Fruit fly (Drosophila melanogaster) whole organism, embryonic: ENCODE measurements around the gene Snx27.

Experiments
- Abd-B ChIP-seq: fragments of 200-800 bp; sonication (Bioruptor generic); optimal IDR thresholded peaks from 2 replicates; lab custom pipeline; 2018; ENCODE audit warnings: missing biosample characterization, mild to moderate bottlenecking, missing genetic modification characterization, moderate library complexity
- Asciz ChIP-seq: fragments of 200-800 bp; sonication (Bioruptor generic); optimal IDR thresholded peaks from 2 replicates; lab custom pipeline; 2017; ENCODE audit warnings: missing biosample characterization, mild to moderate bottlenecking, missing genetic modification characterization, missing genetic modification reagents
- CG12071 ChIP-seq: fragments of 200-800 bp; sonication (Bioruptor generic); optimal IDR thresholded peaks from 3 replicates; lab custom pipeline; 2018; ENCODE audit warnings: missing biosample characterization, mild to moderate bottlenecking, missing genetic modification characterization
- CG14441 ChIP-seq: fragments of 200-800 bp; sonication (Bioruptor generic); IDR thresholded peaks from 2 replicates; pipeline ENCODE4 v1.3.6; 2022; ENCODE audit warnings: missing biosample characterization, missing genetic modification characterization
- CG15269 ChIP-seq: fragments of 200-800 bp; sonication (Bioruptor generic); optimal IDR thresholded peaks from 2 replicates; lab custom pipeline; 2018; ENCODE audit warnings: missing biosample characterization, mild to moderate bottlenecking, missing genetic modification characterization, moderate library complexity
- CG15696 ChIP-seq: fragments of 200-800 bp; sonication (Bioruptor generic); optimal IDR thresholded peaks from 2 replicates; lab custom pipeline; 2019; ENCODE audit warnings: missing biosample characterization, mild to moderate bottlenecking, missing genetic modification characterization, moderate library complexity
- CG16815 ChIP-seq: fragments of 200-800 bp; sonication (Bioruptor generic); optimal IDR thresholded peaks from 3 replicates; lab custom pipeline; 2017; ENCODE audit warnings: missing biosample characterization, mild to moderate bottlenecking, missing genetic modification characterization
- CG18599 ChIP-seq: fragments of 200-800 bp; sonication (Bioruptor generic); optimal IDR thresholded peaks from 3 replicates; lab custom pipeline; 2017; ENCODE audit warnings: missing biosample characterization, missing genetic modification characterization, mild to moderate bottlenecking, moderate library complexity, missing genetic modification reagents
- CG30431 ChIP-seq: fragments of 200-800 bp; sonication (Bioruptor generic); optimal IDR thresholded peaks from 2 replicates; lab custom pipeline; 2017; ENCODE audit warnings: missing biosample characterization, missing genetic modification characterization
- CG31388 ChIP-seq: fragments of 200-800 bp; sonication (Bioruptor generic); optimal IDR thresholded peaks from 2 replicates; lab custom pipeline; 2016; ENCODE audit warnings: missing biosample characterization, missing genetic modification characterization
- CG6813 ChIP-seq: fragments of 200-800 bp; sonication (Bioruptor generic); optimal IDR thresholded peaks from 2 replicates; lab custom pipeline; 2017; ENCODE audit warnings: missing biosample characterization, missing genetic modification characterization, mild to moderate bottlenecking, moderate library complexity, missing genetic modification reagents
- CG7372 ChIP-seq: fragments of 200-800 bp; sonication (Bioruptor generic); IDR thresholded peaks from 2 replicates; pipeline ENCODE4 v1.3.6; 2022; ENCODE audit warnings: missing biosample characterization, missing genetic modification characterization
- CG7786 ChIP-seq: fragments of 200-800 bp; sonication (Bioruptor generic); optimal IDR thresholded peaks from 2 replicates; lab custom pipeline; 2016; ENCODE audit warnings: missing biosample characterization, missing genetic modification characterization
- CG8290 ChIP-seq, 3 experiments: fragments of 200-800 bp; sonication (Bioruptor generic); optimal IDR thresholded peaks; 2 replicates each; lab custom pipeline; 2016 to 2019; ENCODE audit warnings: missing biosample characterization in 3 of 3, missing genetic modification characterization in 3 of 3, mild to moderate bottlenecking in 2 of 3, moderate library complexity in 1 of 3
- CG8765 ChIP-seq: fragments of 200-800 bp; sonication (Bioruptor generic); IDR thresholded peaks from 2 replicates; pipeline ENCODE4 v1.3.6; 2022; ENCODE audit warnings: missing biosample characterization, missing genetic modification characterization
- D19A ChIP-seq: fragments of 200-800 bp; optimal IDR thresholded peaks from 3 replicates; lab custom pipeline; 2019; ENCODE audit warnings: missing biosample characterization, mild to moderate bottlenecking, missing genetic modification characterization, moderate library complexity
- Eip74EF ChIP-seq, 2 experiments: fragments of 200-800 bp in 1 of 2; fragments of >200 bp in 1 of 2; sonication (Bioruptor generic) in 1 of 2; optimal IDR thresholded peaks; 2 replicates each; lab custom pipeline; 2017 to 2019; ENCODE audit warnings: missing biosample characterization in 2 of 2, missing genetic modification characterization in 2 of 2, mild to moderate bottlenecking in 1 of 2, moderate library complexity in 1 of 2
- Gug ChIP-seq: fragments of 200-800 bp; sonication (Bioruptor generic); IDR thresholded peaks from 4 replicates; pipeline ENCODE4 v1.3.6; 2022; ENCODE audit warnings: missing biosample characterization, missing genetic modification characterization
- H15 ChIP-seq: fragments of 200-800 bp; sonication (Bioruptor generic); IDR thresholded peaks from 3 replicates; pipeline ENCODE4 v1.3.6; 2022; ENCODE audit warnings: missing biosample characterization, missing genetic modification characterization
- H2.0 ChIP-seq: fragments of 200-800 bp; sonication (Bioruptor generic); IDR thresholded peaks from 2 replicates; pipeline ENCODE4 v1.3.6; 2022; ENCODE audit warnings: missing biosample characterization, missing genetic modification characterization
- Hsf ChIP-seq: fragments of 200-800 bp; sonication (Bioruptor generic); optimal IDR thresholded peaks from 3 replicates; lab custom pipeline; 2016; ENCODE audit warnings: missing biosample characterization, missing genetic modification characterization
- Max ChIP-seq: fragments of 200-800 bp; sonication (Bioruptor generic); optimal IDR thresholded peaks from 2 replicates; lab custom pipeline; 2016; ENCODE audit warnings: missing biosample characterization, mild to moderate bottlenecking, missing genetic modification characterization
- Pdp1 ChIP-seq, 2 experiments: fragments of 200-800 bp; sonication (Bioruptor generic); optimal IDR thresholded peaks; 3 replicates each; lab custom pipeline; 2016; ENCODE audit warnings: missing biosample characterization in 2 of 2, missing genetic modification characterization in 2 of 2, mild to moderate bottlenecking in 1 of 2, moderate library complexity in 1 of 2
- Ravus ChIP-seq: fragments of 200-800 bp; sonication (Bioruptor generic); IDR thresholded peaks from 2 replicates; pipeline ENCODE4 v1.3.6; 2022; ENCODE audit warnings: missing biosample characterization, missing genetic modification characterization
- Tbp ChIP-seq: fragments of >200 bp; optimal IDR thresholded peaks from 2 replicates; lab custom pipeline; 2018; ENCODE audit warnings: missing biosample characterization, missing genetic modification characterization
- ac ChIP-seq: fragments of 200-800 bp; sonication (Bioruptor generic); optimal IDR thresholded peaks from 3 replicates; lab custom pipeline; 2017; ENCODE audit warnings: missing biosample characterization, mild to moderate bottlenecking, missing genetic modification characterization
- ato ChIP-seq: fragments of 200-800 bp; sonication (Bioruptor generic); IDR thresholded peaks from 2 replicates; pipeline ENCODE4 v1.3.6; 2022; ENCODE audit warnings: missing biosample characterization, missing genetic modification characterization; ENCODE audit not compliant: partially characterized antibody
- cad ChIP-seq: fragments of >200 bp; optimal IDR thresholded peaks from 2 replicates; lab custom pipeline; 2017; ENCODE audit warnings: missing biosample characterization, missing genetic modification characterization
- chif ChIP-seq, 2 experiments: fragments of 200-800 bp; sonication (Bioruptor generic); optimal IDR thresholded peaks; 3 replicates each; lab custom pipeline; 2016; ENCODE audit warnings: missing biosample characterization in 2 of 2, missing genetic modification characterization in 2 of 2
- chinmo ChIP-seq: fragments of 200-800 bp; sonication (Bioruptor generic); IDR thresholded peaks from 4 replicates; pipeline ENCODE4 v1.3.6; 2022; ENCODE audit warnings: missing biosample characterization, missing genetic modification characterization; ENCODE audit not compliant: partially characterized antibody
- dan ChIP-seq: fragments of 200-800 bp; sonication (Bioruptor generic); IDR thresholded peaks from 2 replicates; pipeline ENCODE4 v1.3.6; 2022; ENCODE audit warnings: missing biosample characterization, missing genetic modification characterization
- ewg ChIP-seq: fragments of 200-800 bp; sonication (Bioruptor generic); optimal IDR thresholded peaks from 3 replicates; lab custom pipeline; 2017; ENCODE audit warnings: mild to moderate bottlenecking, missing biosample characterization, missing genetic modification reagents, missing genetic modification characterization
- eyg ChIP-seq: fragments of 200-800 bp; sonication (Bioruptor generic); optimal IDR thresholded peaks from 3 replicates; lab custom pipeline; 2016; ENCODE audit warnings: missing biosample characterization, missing genetic modification characterization
- gcm ChIP-seq: fragments of 200-800 bp; sonication (Bioruptor generic); optimal IDR thresholded peaks from 2 replicates; lab custom pipeline; 2019; ENCODE audit warnings: missing biosample characterization, mild to moderate bottlenecking, missing genetic modification characterization, moderate library complexity
- knrl ChIP-seq: fragments of 200-800 bp; sonication (Bioruptor generic); IDR thresholded peaks from 3 replicates; pipeline ENCODE4 v1.3.6; 2022; ENCODE audit warnings: missing biosample characterization, missing genetic modification characterization; ENCODE audit not compliant: partially characterized antibody
- maf-S ChIP-seq: fragments of 200-800 bp; sonication (Bioruptor generic); optimal IDR thresholded peaks from 2 replicates; lab custom pipeline; 2016; ENCODE audit warnings: missing biosample characterization, missing genetic modification characterization
- sens ChIP-seq: fragments of 200-800 bp; sonication (Bioruptor generic); peaks from one replicate; lab custom pipeline; 2016; ENCODE audit warnings: missing biosample characterization, missing genetic modification characterization
- sens-2 ChIP-seq: fragments of 200-800 bp; sonication (Bioruptor generic); IDR thresholded peaks from 2 replicates; pipeline ENCODE4 v1.3.6; 2022; ENCODE audit warnings: missing biosample characterization, missing genetic modification characterization
- shn ChIP-seq: fragments of 200-800 bp; sonication (Bioruptor generic); optimal IDR thresholded peaks from 3 replicates; lab custom pipeline; 2016; ENCODE audit warnings: missing biosample characterization, missing genetic modification characterization
- slou ChIP-seq: fragments of 200-800 bp; sonication (Bioruptor generic); optimal IDR thresholded peaks from 3 replicates; lab custom pipeline; 2016; ENCODE audit warnings: missing biosample characterization, missing genetic modification characterization
- slp2 ChIP-seq: fragments of 200-800 bp; sonication (Bioruptor generic); optimal IDR thresholded peaks from 2 replicates; lab custom pipeline; 2016; ENCODE audit warnings: missing biosample characterization, missing genetic modification characterization
- toy ChIP-seq: fragments of 200-800 bp; sonication (Bioruptor generic); IDR thresholded peaks from 2 replicates; pipeline ENCODE4 v1.3.6; 2022; ENCODE audit warnings: missing biosample characterization, missing genetic modification characterization
- unpg ChIP-seq: fragments of 200-800 bp; sonication (Bioruptor generic); optimal IDR thresholded peaks from 3 replicates; lab custom pipeline; 2018; ENCODE audit warnings: missing biosample characterization, mild to moderate bottlenecking, missing genetic modification characterization, moderate library complexity
- wdn ChIP-seq: fragments of 200-800 bp; sonication (Bioruptor generic); IDR thresholded peaks from 2 replicates; pipeline ENCODE4 v1.3.6; 2022; ENCODE audit warnings: missing biosample characterization, missing genetic modification characterization

Gene Snx27

dm6 chrX:5677400-5678177, 60.2 kb downstream of the Snx27 start (continued):
- TF ChIP-seq Eip74EF (GFP tag; optimal IDR thresholded peaks at IDR 0.05; lab: Kevin White, UChicago) (peak in 1 of 2 experiments; percentile 92), CG12071 (peak; percentile 98), Abd-B (GFP tag; lab: Kevin White, UChicago) (peak; percentile 38), chinmo (GFP tag; lab: Robert Waterston, UW) (no peak), maf-S (peak; percentile 90), wdn (GFP tag; lab: Robert Waterston, UW) (peak; percentile 74; the same call in 1 of the 2 replicates), CG6813 (GFP tag; lab: Kevin White, UChicago) (peak; percentile 99), CG16815 (peak; percentile 28), Hsf (GFP tag; lab: Kevin White, UChicago) (peak; percentile 78), CG8290 (GFP tag; optimal IDR thresholded peaks at IDR 0.05; lab: Kevin White, UChicago) (peak; percentile 86), CG8290 (tag; optimal IDR thresholded peaks at IDR 0.05; lab: Kevin White, UChicago) (peak; percentile 98 to 99), sens-2 (GFP tag; lab: Robert Waterston, UW) (peak; percentile 85), CG30431 (GFP tag; lab: Kevin White, UChicago) (peak; percentile 61), ato (GFP tag; lab: Robert Waterston, UW) (no peak), gcm (GFP tag; lab: Kevin White, UChicago) (peak; percentile 92), eyg (GFP tag; lab: Kevin White, UChicago) (peak; percentile 94), shn (GFP tag; lab: Kevin White, UChicago) (peak; percentile 71), CG7372 (GFP tag; lab: Robert Waterston, UW) (peak; percentile 83), CG31388 (GFP tag; lab: Kevin White, UChicago) (peak; percentile 83), ewg (GFP tag; lab: Kevin White, UChicago) (peak; percentile 84), CG14441 (GFP tag; lab: Robert Waterston, UW) (no peak), D19A (peak; percentile 70), toy (GFP tag; lab: Robert Waterston, UW) (peak; percentile 85), CG15696 (tag; lab: Kevin White, UChicago) (peak; percentile 98), H2.0 (peak; percentile 67), CG18599 (GFP tag; lab: Kevin White, UChicago) (peak; percentile 95), H15 (GFP tag; lab: Robert Waterston, UW) (peak; percentile 59; the same call in 1 of the 3 replicates), chif (GFP tag; optimal IDR thresholded peaks at IDR 0.05; lab: Kevin White, UChicago) (peak; percentile 87 to 88), CG7786 (GFP tag; lab: Kevin White, UChicago) (peak; percentile 58), knrl (GFP tag; lab: Robert Waterston, UW) (no peak), dan (GFP tag; lab: Robert Waterston, UW) (no peak), unpg (GFP tag; lab: Kevin White, UChicago) (peak; percentile 91), slp2 (GFP tag; lab: Kevin White, UChicago) (peak; percentile 85), ac (GFP tag; lab: Kevin White, UChicago) (peak; percentile 94), CG15269 (tag; lab: Kevin White, UChicago) (peak; percentile 94), Gug (GFP tag; lab: Robert Waterston, UW) (0 out of 4 replicates have a peak, but pooled peaks have one; percentile 7), slou (GFP tag; lab: Kevin White, UChicago) (peak; percentile 72), sens (GFP tag; lab: Kevin White, UChicago) (peak; percentile 99), Asciz (GFP tag; lab: Kevin White, UChicago) (peak; percentile 99), Max (GFP tag; lab: Kevin White, UChicago) (peak; percentile 94), CG8765 (GFP tag; lab: Robert Waterston, UW) (0 out of 2 replicates have a peak, but pooled peaks have one; percentile 20), cad (GFP tag; lab: Kevin White, UChicago) (no peak), Tbp (GFP tag; lab: Kevin White, UChicago) (no peak), Ravus (GFP tag; lab: Robert Waterston, UW) (peak; percentile 59; the same call in 1 of the 2 replicates), Pdp1 (GFP tag; optimal IDR thresholded peaks at IDR 0.05; lab: Kevin White, UChicago) (peak; percentile 88 to 90)
- TF ChIP-seq, all 482 proteins: peak for 409
